Fruit fly (Drosophila melanogaster): ENCODE data around the gene CG15445.

CG15445 gene

dm6 chrX:21123499-21123898, 6.5 kb downstream of the CG15445 start, which contains the start of gene ldd:
ldd (plus strand) TSS chrX:21123634.
- TF ChIP-seq psq (optimal IDR thresholded peaks at IDR 0.05) (no peak), Sin3A (optimal IDR thresholded peaks at IDR 0.05) (no peak), h (optimal IDR thresholded peaks at IDR 0.05) (no peak), ttk (optimal IDR thresholded peaks at IDR 0.05) (no peak), insv (optimal IDR thresholded peaks at IDR 0.05) (no peak), Myc (optimal IDR thresholded peaks at IDR 0.05) (no peak)

- TF ChIP-seq ttk (optimal IDR thresholded peaks at IDR 0.05) (no peak), h (optimal IDR thresholded peaks at IDR 0.05) (no peak), psq (optimal IDR thresholded peaks at IDR 0.05) (no peak)
Observed at dm6 chrX:21124176-21124575, 7.2 kb downstream of the CG15445 start.

- TF ChIP-seq psq (optimal IDR thresholded peaks at IDR 0.05) = no peak
- no peak for TF ChIP-seq Sin3A (optimal IDR thresholded peaks at IDR 0.05)
- no peak for TF ChIP-seq ttk (optimal IDR thresholded peaks at IDR 0.05)
- TF ChIP-seq h (optimal IDR thresholded peaks at IDR 0.05) = no peak
Observed at dm6 chrX:21125966-21126553, 9.1 kb downstream of the CG15445 start.

dm6 chrX:21126790-21127189, 9.8 kb downstream of the CG15445 start:
- TF ChIP-seq ttk (optimal IDR thresholded peaks at IDR 0.05) (no peak), h (optimal IDR thresholded peaks at IDR 0.05) (no peak), Sin3A (optimal IDR thresholded peaks at IDR 0.05) (no peak), Myc (optimal IDR thresholded peaks at IDR 0.05) (no peak), psq (optimal IDR thresholded peaks at IDR 0.05) (no peak), insv (optimal IDR thresholded peaks at IDR 0.05) (no peak)

dm6 chrX:21127267-21127666, 10.3 kb downstream of the CG15445 start:
- TF ChIP-seq Myc (optimal IDR thresholded peaks at IDR 0.05) = no peak
- no peak for TF ChIP-seq ttk (optimal IDR thresholded peaks at IDR 0.05)
- TF ChIP-seq h (optimal IDR thresholded peaks at IDR 0.05) = no peak
- TF ChIP-seq Sin3A (optimal IDR thresholded peaks at IDR 0.05) = no peak
- TF ChIP-seq psq (optimal IDR thresholded peaks at IDR 0.05) = no peak
- no peak for TF ChIP-seq insv (optimal IDR thresholded peaks at IDR 0.05)

dm6 chrX:21146941-21147340, 30.0 kb downstream of the CG15445 start, which contains the start of gene CG45154:
CG45154 (minus strand) TSS chrX:21147041.
- TF ChIP-seq Sin3A (optimal IDR thresholded peaks at IDR 0.05) (no peak), insv (optimal IDR thresholded peaks at IDR 0.05) (no peak), h (optimal IDR thresholded peaks at IDR 0.05) (no peak), ttk (optimal IDR thresholded peaks at IDR 0.05) (no peak), psq (optimal IDR thresholded peaks at IDR 0.05) (no peak), Myc (optimal IDR thresholded peaks at IDR 0.05) (no peak)

Measured in Kc167 (cell line).